Fruit fly (Drosophila melanogaster): ENCODE measurements around the gene ninaC.

DNA sequence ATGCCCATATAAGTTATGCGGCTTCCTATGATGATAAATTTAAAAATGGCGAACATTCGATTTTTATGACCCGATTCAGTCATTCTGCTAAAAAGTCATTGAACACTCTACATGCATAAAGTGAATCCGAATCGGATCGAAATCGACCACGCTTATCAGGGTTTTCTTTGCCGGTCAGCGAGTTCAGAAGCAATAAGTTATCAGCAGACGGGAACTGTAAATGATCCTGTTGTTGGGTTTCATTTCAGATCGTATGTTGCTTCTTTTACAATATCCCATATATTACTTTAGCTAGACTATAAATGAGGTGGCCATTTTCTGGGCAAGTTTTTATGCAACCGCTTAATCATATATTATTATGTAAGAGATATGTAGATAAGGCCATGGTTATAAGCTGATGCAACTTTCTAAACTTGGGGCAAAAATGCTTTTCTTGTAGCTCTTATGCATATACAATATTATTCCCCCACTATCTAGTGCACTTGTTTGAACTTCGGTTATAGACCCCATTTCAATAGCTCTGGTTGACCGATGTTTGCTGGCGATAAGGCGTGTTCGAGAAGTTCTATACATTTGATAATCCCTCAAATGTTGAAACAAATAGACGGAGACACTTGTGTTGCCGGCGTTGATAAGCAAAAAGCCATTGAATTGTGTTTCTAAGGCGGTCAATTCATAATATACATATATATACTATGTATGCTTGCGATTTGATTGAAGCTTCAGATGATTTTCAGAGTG lies 54.5 kb downstream of the ninaC start:
- TF ChIP-seq cic (GFP tag; optimal IDR thresholded peaks at IDR 0.05) (no peak), toe (GFP tag; optimal IDR thresholded peaks at IDR 0.05) (no peak), CG7045 (GFP tag; optimal IDR thresholded peaks at IDR 0.05) (no peak), CG7101 (tag; optimal IDR thresholded peaks at IDR 0.05) (no peak)

Data from whole organism, adult.